Worm (Caenorhabditis elegans) whole organism, young adult: ENCODE measurements around the gene lips-17.

Experiments
- K12H6.12 ChIP-seq: fragments of 200-800 bp; sonication (Bioruptor generic); optimal IDR thresholded peaks from 2 replicates; lab custom pipeline; 2018; ENCODE audit warnings: mild to moderate bottlenecking, missing genetic modification characterization, missing compliant biosample characterization
- Y53F4B.3 ChIP-seq: fragments of 200-800 bp; sonication (Bioruptor generic); IDR thresholded peaks from 2 replicates; pipeline ENCODE4 v1.3.6; 2022; ENCODE audit warnings: missing genetic modification reagents, missing genetic modification characterization, missing compliant biosample characterization
- Y53G8AR.9 ChIP-seq: fragments of 200-800 bp; sonication (Bioruptor generic); conservative IDR thresholded peaks from 2 replicates; pipeline ENCODE4 v1.3.6; 2022; ENCODE audit warnings: missing genetic modification reagents, missing genetic modification characterization, missing compliant biosample characterization
- ama-1 ChIP-seq, 3 experiments: fragments of 150-350 bp in 1 of 3; sonication (generic microtip) in 2 of 3; optimal IDR thresholded peaks; 2 replicates each; lab custom pipeline; 2014 to 2018; ENCODE audit warnings: missing biosample characterization in 2 of 3, missing genetic modification characterization in 2 of 3, missing genetic modification reagents in 2 of 3
- ekl-4 ChIP-seq: fragments of 200-800 bp; sonication (Bioruptor generic); IDR thresholded peaks from 2 replicates; pipeline ENCODE4 v1.3.6; 2022; ENCODE audit warnings: missing genetic modification reagents, missing genetic modification characterization, missing compliant biosample characterization
- let-526 ChIP-seq: fragments of 200-800 bp; sonication (Bioruptor generic); IDR thresholded peaks from 2 replicates; pipeline ENCODE4 v1.3.6; 2022; ENCODE audit warnings: missing genetic modification reagents, missing genetic modification characterization, missing compliant biosample characterization
- nhr-179 ChIP-seq: sonication (generic microtip); optimal IDR thresholded peaks from 2 replicates; lab custom pipeline; 2016; ENCODE audit warnings: mild to moderate bottlenecking, missing genetic modification characterization, missing compliant biosample characterization
- ztf-28 ChIP-seq: fragments of 200-800 bp; sonication (Bioruptor generic); IDR thresholded peaks from 2 replicates; pipeline ENCODE4 v1.3.6; 2022; ENCODE audit warnings: missing genetic modification reagents, missing genetic modification characterization, missing compliant biosample characterization

ce11 chrII:7558864-7559263 is 49.2 kb upstream of the lips-17 start:
- TF ChIP-seq Y53F4B.3 (GFP tag; lab: Robert Waterston, UW) (no peak), let-526 (GFP tag; lab: Robert Waterston, UW) (no peak), Y53G8AR.9 (GFP tag; lab: Robert Waterston, UW) (no peak), ztf-28 (no peak), nhr-179 (tag; lab: Kevin White, UChicago) (no peak), ekl-4 (GFP tag; lab: Robert Waterston, UW) (no peak), K12H6.12 (tag; lab: Kevin White, UChicago) (no peak), ama-1 (optimal IDR thresholded peaks at IDR 0.05; lab: Kevin White, UChicago) (no peak), ama-1 (GFP tag; optimal IDR thresholded peaks at IDR 0.05; lab: Kevin White, UChicago) (no peak)
